Worm (Caenorhabditis elegans): ENCODE measurements around the gene F57G9.7.

DNA sequence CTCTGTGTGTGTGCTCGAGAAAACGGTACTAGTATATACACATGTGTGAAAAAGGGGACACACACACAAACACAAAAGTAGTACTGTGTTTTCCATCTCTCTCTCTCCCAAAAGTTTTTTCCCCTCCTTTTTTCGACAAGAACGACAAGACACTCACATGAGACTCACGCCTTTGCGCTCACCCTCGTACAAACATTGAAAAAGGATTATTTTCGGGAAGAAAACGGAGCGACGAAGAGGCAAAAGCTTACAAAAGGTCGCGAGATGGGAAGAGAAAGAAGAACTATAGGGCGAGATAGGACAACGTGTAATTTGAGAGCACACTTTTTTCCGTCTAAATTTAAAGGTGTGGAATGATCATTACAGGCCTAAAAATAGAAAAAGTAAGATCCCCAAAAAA is 47.7 kb downstream of the F57G9.7 start:
- TF ChIP-seq nhr-90 (tag; optimal IDR thresholded peaks at IDR 0.05), result no peak
- TF ChIP-seq ZK185.1 (tag; optimal IDR thresholded peaks at IDR 0.05; ENCODE audit: poor library complexity, severe bottlenecking), result no peak
- no peak for TF ChIP-seq T26A5.8 (tag; optimal IDR thresholded peaks at IDR 0.05)
- no peak for TF ChIP-seq F37B4.10 (GFP tag; IDR thresholded peaks at IDR 0.05)
- no peak for TF ChIP-seq cebp-2 (GFP tag; IDR thresholded peaks at IDR 0.05)
- TF ChIP-seq madf-6 (GFP tag; IDR thresholded peaks at IDR 0.05), result no peak
- no peak for TF ChIP-seq K11D2.4 (GFP tag; IDR thresholded peaks at IDR 0.05)
- no peak for TF ChIP-seq mel-28 (tag; optimal IDR thresholded peaks at IDR 0.05; ENCODE audit: borderline replicate concordance)
- TF ChIP-seq ceh-58 (GFP tag; IDR thresholded peaks at IDR 0.05), result no peak
- TF ChIP-seq fkh-3 (tag; optimal IDR thresholded peaks at IDR 0.05), result no peak
- no peak for TF ChIP-seq Y95B8A.8 (GFP tag; IDR thresholded peaks at IDR 0.05)
- no peak for TF ChIP-seq nhr-120 (GFP tag; IDR thresholded peaks at IDR 0.05)
- no peak for TF ChIP-seq unc-130 (GFP tag; optimal IDR thresholded peaks at IDR 0.05)
- no peak for TF ChIP-seq Y53F4B.3 (GFP tag; IDR thresholded peaks at IDR 0.05)
